Fruit fly (Drosophila melanogaster): ENCODE results near the gene RpS6.

DNA sequence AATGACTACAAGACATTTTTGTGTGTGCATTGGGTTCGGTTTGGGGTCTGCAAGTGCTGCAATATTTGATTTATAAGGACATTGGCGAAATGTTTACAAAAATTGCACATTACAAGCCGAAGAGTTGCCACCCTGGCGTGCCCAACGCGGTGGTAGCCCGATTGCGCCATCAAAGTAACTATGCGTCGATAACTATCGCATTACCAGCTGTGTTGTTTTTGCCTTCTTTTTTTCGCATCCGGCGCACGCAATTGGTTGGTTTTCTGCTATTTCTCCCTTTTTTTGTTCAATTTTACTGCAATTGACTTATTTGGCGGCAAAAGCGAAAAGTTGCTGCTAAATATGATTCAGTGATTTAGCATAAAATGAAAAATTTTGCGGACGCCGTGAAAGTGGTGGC, 33.5 kb upstream of the RpS6 start, which contains the start of gene RpS14b:
- TF ChIP-seq CG8478 (optimal IDR thresholded peaks at IDR 0.05) (no peak), CTCF (optimal IDR thresholded peaks at IDR 0.05) (peak in 1 of 2 experiments; percentile 15)
